Worm (Caenorhabditis elegans) whole organism, L4 larva: ENCODE data around the gene K01A12.4.

Experiments
- D1046.2 ChIP-seq: fragments of 200-800 bp; sonication (Bioruptor generic); IDR thresholded peaks from 2 replicates; pipeline ENCODE4 v1.3.6; 2022; ENCODE audit warnings: missing genetic modification characterization, missing compliant biosample characterization
- F10B5.3 ChIP-seq: sonication (generic microtip); optimal IDR thresholded peaks from 2 replicates; lab custom pipeline; 2016; ENCODE audit warnings: mild to moderate bottlenecking, missing genetic modification characterization, missing compliant biosample characterization
- F37D6.2 ChIP-seq: sonication (generic microtip); optimal IDR thresholded peaks from 2 replicates; lab custom pipeline; 2016; ENCODE audit warnings: mild to moderate bottlenecking, missing genetic modification characterization, missing compliant biosample characterization
- Y105C5A.15 ChIP-seq: fragments of 200-800 bp; sonication (Bioruptor generic); IDR thresholded peaks from 2 replicates; pipeline ENCODE4 v1.3.6; 2022; ENCODE audit warnings: missing genetic modification characterization, missing compliant biosample characterization
- Y48G9A.11 ChIP-seq: fragments of 200-800 bp; sonication (Bioruptor generic); IDR thresholded peaks from 2 replicates; pipeline ENCODE4 v1.3.6; 2022; ENCODE audit warnings: missing genetic modification reagents, missing genetic modification characterization, missing compliant biosample characterization
- Y5F2A.4 ChIP-seq: fragments of 200-800 bp; sonication (Bioruptor generic); optimal IDR thresholded peaks from 2 replicates; lab custom pipeline; 2018; ENCODE audit warnings: mild to moderate bottlenecking, missing genetic modification characterization, missing compliant biosample characterization
- ZK546.5 ChIP-seq, 2 experiments: sonication (generic microtip); optimal IDR thresholded peaks; 2 replicates each; lab custom pipeline; 2017; ENCODE audit warnings: missing biosample characterization in 2 of 2, missing genetic modification characterization in 2 of 2
- arid-1 ChIP-seq: fragments of 200-800 bp; sonication (Bioruptor generic); conservative IDR thresholded peaks from 2 replicates; pipeline ENCODE4 v1.3.6; 2022; ENCODE audit warnings: missing genetic modification reagents, missing genetic modification characterization, missing compliant biosample characterization
- attf-4 ChIP-seq: sonication (generic microtip); optimal IDR thresholded peaks from 3 replicates; lab custom pipeline; 2017; ENCODE audit warnings: missing biosample characterization, missing genetic modification characterization
- ceh-82 ChIP-seq: sonication (generic microtip); optimal IDR thresholded peaks from 2 replicates; lab custom pipeline; 2017; ENCODE audit warnings: missing biosample characterization, missing genetic modification characterization
- cey-2 ChIP-seq: sonication (generic microtip); optimal IDR thresholded peaks from 3 replicates; lab custom pipeline; 2017; ENCODE audit warnings: missing genetic modification characterization, mild to moderate bottlenecking, missing compliant biosample characterization, antibody characterized with exemption, borderline replicate concordance; ENCODE audit not compliant: insufficient read depth
- daf-16 ChIP-seq, 3 experiments: sonication (generic microtip); optimal IDR thresholded peaks; 2 replicates each; lab custom pipeline; 2016 to 2017; ENCODE audit warnings: missing genetic modification characterization in 3 of 3, missing genetic modification reagents in 3 of 3, mild to moderate bottlenecking in 2 of 3, missing compliant biosample characterization in 2 of 3, missing biosample characterization in 1 of 3, moderate library complexity in 1 of 3
- daf-8 ChIP-seq: fragments of 200-800 bp; sonication (Bioruptor generic); IDR thresholded peaks from 2 replicates; pipeline ENCODE4 v1.3.6; 2022; ENCODE audit warnings: missing genetic modification characterization, missing compliant biosample characterization
- dmd-8 ChIP-seq: fragments of 200-800 bp; sonication (Bioruptor generic); IDR thresholded peaks from 2 replicates; pipeline ENCODE4 v1.3.6; 2022; ENCODE audit warnings: missing genetic modification characterization, missing compliant biosample characterization
- dmd-9 ChIP-seq: fragments of 200-800 bp; sonication (Bioruptor generic); IDR thresholded peaks from 2 replicates; pipeline ENCODE4 v1.3.6; 2022; ENCODE audit warnings: missing genetic modification reagents, missing genetic modification characterization, missing compliant biosample characterization
- dpl-1 ChIP-seq: fragments of 150-350 bp; optimal IDR thresholded peaks from 2 replicates; lab custom pipeline; 2014; ENCODE audit warnings: missing biosample characterization, missing genetic modification reagents, missing genetic modification characterization
- duxl-1 ChIP-seq: sonication (generic microtip); optimal IDR thresholded peaks from 2 replicates; lab custom pipeline; 2016; ENCODE audit warnings: mild to moderate bottlenecking, missing genetic modification characterization, moderate library complexity, missing compliant biosample characterization; ENCODE audit not compliant: poor library complexity
- egl-27 ChIP-seq: sonication (generic microtip); optimal IDR thresholded peaks from 3 replicates; lab custom pipeline; 2017; ENCODE audit warnings: missing biosample characterization, missing genetic modification reagents, missing genetic modification characterization
- gei-8 ChIP-seq: fragments of 200-800 bp; sonication (Bioruptor generic); optimal IDR thresholded peaks from 2 replicates; lab custom pipeline; 2018; ENCODE audit warnings: mild to moderate bottlenecking, missing genetic modification characterization, missing compliant biosample characterization
- hif-1 ChIP-seq, 2 experiments: sonication (generic microtip); optimal IDR thresholded peaks; 2 replicates each; lab custom pipeline; 2016 to 2017; ENCODE audit warnings: missing compliant biosample characterization in 2 of 2, missing genetic modification characterization in 2 of 2, missing genetic modification reagents in 2 of 2, missing genotype in 2 of 2, mild to moderate bottlenecking in 1 of 2
- hlh-30 ChIP-seq: sonication (generic microtip); optimal IDR thresholded peaks from 2 replicates; lab custom pipeline; 2017; ENCODE audit warnings: antibody characterized with exemption, mild to moderate bottlenecking, missing genetic modification characterization, missing compliant biosample characterization; ENCODE audit not compliant: insufficient read depth
- lim-7 ChIP-seq: fragments of 200-800 bp; sonication (Bioruptor generic); IDR thresholded peaks from 2 replicates; pipeline ENCODE4 v1.3.6; 2022; ENCODE audit warnings: missing genetic modification characterization, missing compliant biosample characterization
- lin-13 ChIP-seq: fragments of 150-350 bp; optimal IDR thresholded peaks from 2 replicates; lab custom pipeline; 2014; ENCODE audit warnings: missing biosample characterization, missing genetic modification reagents, missing genetic modification characterization
- lin-29 ChIP-seq: fragments of 200-800 bp; sonication (Bioruptor generic); IDR thresholded peaks from 2 replicates; pipeline ENCODE4 v1.3.6; 2022; ENCODE audit warnings: missing genetic modification reagents, missing genetic modification characterization, missing compliant biosample characterization
- lin-38 ChIP-seq: fragments of 200-800 bp; sonication (Bioruptor generic); IDR thresholded peaks from 2 replicates; pipeline ENCODE4 v1.3.6; 2022; ENCODE audit warnings: missing genetic modification reagents, missing genetic modification characterization, missing compliant biosample characterization
- lin-39 ChIP-seq: fragments of 150-350 bp; optimal IDR thresholded peaks from 2 replicates; lab custom pipeline; 2014; ENCODE audit warnings: missing biosample characterization, missing genetic modification reagents, missing genetic modification characterization
- lir-3 ChIP-seq: sonication (generic microtip); optimal IDR thresholded peaks from 2 replicates; lab custom pipeline; 2016; ENCODE audit warnings: mild to moderate bottlenecking, missing genetic modification characterization, missing compliant biosample characterization
- madf-5 ChIP-seq, 2 experiments: fragments of 200-800 bp; sonication (Bioruptor generic); IDR thresholded peaks; 2 replicates each; pipeline ENCODE4 v1.3.6; 2022; ENCODE audit warnings: missing compliant biosample characterization in 2 of 2, missing genetic modification characterization in 2 of 2
- madf-9 ChIP-seq: fragments of 200-800 bp; sonication (Bioruptor generic); conservative IDR thresholded peaks from 2 replicates; pipeline ENCODE4 v1.3.6; 2022; ENCODE audit warnings: missing genetic modification reagents, missing genetic modification characterization, missing compliant biosample characterization
- mdl-1 ChIP-seq, 2 experiments: fragments of 150-350 bp in 1 of 2; sonication (generic microtip) in 1 of 2; optimal IDR thresholded peaks; 2 replicates each; lab custom pipeline; 2014 to 2017; ENCODE audit warnings: missing biosample characterization in 2 of 2, missing genetic modification characterization in 2 of 2
- nhr-111 ChIP-seq: fragments of 200-800 bp; sonication (Bioruptor generic); optimal IDR thresholded peaks from 2 replicates; lab custom pipeline; 2018; ENCODE audit warnings: mild to moderate bottlenecking, missing genetic modification characterization, missing compliant biosample characterization
- nhr-237 ChIP-seq: sonication (generic microtip); optimal IDR thresholded peaks from 2 replicates; lab custom pipeline; 2017; ENCODE audit warnings: missing biosample characterization, missing genetic modification characterization
- nhr-25 ChIP-seq: sonication (generic microtip); optimal IDR thresholded peaks from 2 replicates; lab custom pipeline; 2017; ENCODE audit warnings: missing genetic modification characterization, mild to moderate bottlenecking, missing compliant biosample characterization, antibody characterized with exemption, moderate library complexity, borderline replicate concordance; ENCODE audit not compliant: insufficient read depth
- nhr-28 ChIP-seq: fragments of 150-350 bp; optimal IDR thresholded peaks from 2 replicates; lab custom pipeline; 2014; ENCODE audit warnings: missing biosample characterization, missing genetic modification characterization
- nhr-41 ChIP-seq: fragments of 200-800 bp; sonication (Bioruptor generic); IDR thresholded peaks from 2 replicates; pipeline ENCODE4 v1.3.6; 2022; ENCODE audit warnings: missing genetic modification reagents, missing genetic modification characterization, missing compliant biosample characterization
- nhr-48 ChIP-seq: sonication (generic microtip); optimal IDR thresholded peaks from 2 replicates; lab custom pipeline; 2016; ENCODE audit warnings: mild to moderate bottlenecking, missing genetic modification characterization, missing compliant biosample characterization
- nhr-6 ChIP-seq: fragments of 150-350 bp; optimal IDR thresholded peaks from 2 replicates; lab custom pipeline; 2014; ENCODE audit warnings: missing biosample characterization, missing genetic modification characterization
- nhr-76 ChIP-seq: fragments of 150-350 bp; optimal IDR thresholded peaks from 2 replicates; lab custom pipeline; 2014; ENCODE audit warnings: missing biosample characterization, missing genetic modification characterization
- nhr-77 ChIP-seq: fragments of 150-350 bp; optimal IDR thresholded peaks from 2 replicates; lab custom pipeline; 2014; ENCODE audit warnings: missing biosample characterization, missing genetic modification characterization
- pha-4 ChIP-seq, 2 experiments: fragments of 150-350 bp in 1 of 2; fragments of 200-800 bp in 1 of 2; sonication (Bioruptor generic) in 1 of 2; IDR thresholded peaks in 1 of 2; optimal IDR thresholded peaks in 1 of 2; 2 replicates each; pipeline versions ENCODE4 v1.3.6 to Lab custom; 2014 to 2022; ENCODE audit warnings: missing genetic modification characterization in 2 of 2, missing genetic modification reagents in 2 of 2, missing biosample characterization in 1 of 2, missing compliant biosample characterization in 1 of 2
- php-3 ChIP-seq: fragments of 200-800 bp; sonication (Bioruptor generic); IDR thresholded peaks from 2 replicates; pipeline ENCODE4 v1.3.6; 2022; ENCODE audit warnings: missing genetic modification reagents, missing genetic modification characterization, missing compliant biosample characterization
- rbr-2 ChIP-seq: sonication (generic microtip); optimal IDR thresholded peaks from 2 replicates; lab custom pipeline; 2016; ENCODE audit warnings: missing genotype, missing genetic modification characterization, missing compliant biosample characterization
- skn-1 ChIP-seq: fragments of 150-350 bp; optimal IDR thresholded peaks from 2 replicates; lab custom pipeline; 2014; ENCODE audit warnings: missing biosample characterization, missing genetic modification characterization
- snpc-1.2 ChIP-seq: fragments of 200-800 bp; sonication (Bioruptor generic); IDR thresholded peaks from 2 replicates; pipeline ENCODE4 v1.3.6; 2022; ENCODE audit warnings: missing genetic modification reagents, missing genetic modification characterization, missing compliant biosample characterization
- snpc-4 ChIP-seq: fragments of 150-350 bp; optimal IDR thresholded peaks from 2 replicates; lab custom pipeline; 2014; ENCODE audit warnings: missing biosample characterization, missing genetic modification characterization
- spr-1 ChIP-seq: sonication (generic microtip); optimal IDR thresholded peaks from 2 replicates; lab custom pipeline; 2016; ENCODE audit warnings: mild to moderate bottlenecking, missing genetic modification characterization, missing compliant biosample characterization
- tag-97 ChIP-seq: fragments of 200-800 bp; sonication (Bioruptor generic); IDR thresholded peaks from 2 replicates; pipeline ENCODE4 v1.3.6; 2022; ENCODE audit warnings: missing genetic modification characterization, missing compliant biosample characterization
- tra-1 ChIP-seq: fragments of 200-800 bp; sonication (Bioruptor generic); IDR thresholded peaks from 2 replicates; pipeline ENCODE4 v1.3.6; 2022; ENCODE audit warnings: missing genetic modification reagents, missing genetic modification characterization, missing compliant biosample characterization
- zfp-2 ChIP-seq: sonication (generic microtip); optimal IDR thresholded peaks from 2 replicates; lab custom pipeline; 2016; ENCODE audit warnings: mild to moderate bottlenecking, missing genetic modification characterization, missing compliant biosample characterization

K01A12.4 gene

DNA sequence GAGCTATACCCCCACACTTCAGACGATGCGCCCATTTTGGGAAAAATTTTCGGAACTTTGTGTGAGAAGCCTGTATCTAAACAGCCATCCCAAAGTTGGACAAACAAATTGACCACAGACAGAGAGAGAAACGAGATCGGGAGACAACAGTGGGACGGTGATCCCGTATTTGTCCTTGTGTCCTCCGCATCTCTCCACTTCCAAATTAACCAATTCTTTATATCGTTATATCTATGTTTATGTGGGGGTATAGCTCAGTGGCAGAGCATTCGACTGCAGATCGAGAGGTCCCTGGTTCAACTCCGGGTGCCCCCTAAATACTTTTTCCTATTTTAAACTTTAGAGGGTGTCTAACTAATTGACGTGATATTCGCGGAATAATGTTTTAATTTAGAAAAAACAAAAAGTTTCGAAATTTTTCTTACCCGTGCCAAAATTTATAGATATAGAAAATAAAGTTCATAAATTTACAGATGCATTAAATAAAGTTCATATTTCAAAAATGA, 28.0 kb downstream of the K01A12.4 start (continued):
- TF ChIP-seq Y48G9A.11, result peak; percentile 55; the same call in 1 of the 2 replicates
- no peak for TF ChIP-seq Y5F2A.4 (GFP tag; lab: Kevin White, UChicago)
- peak; percentile 62 for TF ChIP-seq lim-7
- TF ChIP-seq snpc-4 (tag; lab: Kevin White, UChicago), result no peak
- TF ChIP-seq F37D6.2, result no peak
- TF ChIP-seq nhr-237 (tag; lab: Kevin White, UChicago), result no peak
- no peak for TF ChIP-seq nhr-25
- no peak for TF ChIP-seq nhr-76 (tag; lab: Kevin White, UChicago)
- TF ChIP-seq hif-1 (tag; optimal IDR thresholded peaks at IDR 0.05; lab: Kevin White, UChicago), result no peak
- no peak for TF ChIP-seq mdl-1 (tag; optimal IDR thresholded peaks at IDR 0.05; lab: Kevin White, UChicago)
- peak in 1 of 2 experiments; percentile 84 for TF ChIP-seq daf-16 (GFP tag; optimal IDR thresholded peaks at IDR 0.05; lab: Kevin White, UChicago)
- peak; percentile 13 for TF ChIP-seq daf-16 (tag; optimal IDR thresholded peaks at IDR 0.05; lab: Kevin White, UChicago)
- no peak for TF ChIP-seq cey-2 (tag; lab: Kevin White, UChicago)
- peak; percentile 85 for TF ChIP-seq snpc-1.2 (GFP tag; lab: Robert Waterston, UW)
- no peak; the same call in 1 of the 2 replicates for TF ChIP-seq lin-38 (GFP tag; lab: Robert Waterston, UW)
- TF ChIP-seq tag-97 (GFP tag; lab: Robert Waterston, UW), result no peak
- TF ChIP-seq nhr-28, result no peak
- TF ChIP-seq arid-1, result peak; percentile 67
- TF ChIP-seq nhr-6 (tag; lab: Kevin White, UChicago), result no peak
- TF ChIP-seq dmd-8 (GFP tag; lab: Robert Waterston, UW), result no peak; the same call in 1 of the 2 replicates
- no peak for TF ChIP-seq duxl-1 (tag; lab: Kevin White, UChicago)
- TF ChIP-seq skn-1 (tag; lab: Kevin White, UChicago), result no peak
- TF ChIP-seq nhr-41 (GFP tag; lab: Robert Waterston, UW), result 0 out of 2 replicates have a peak, but pooled peaks have one; percentile 11
- TF ChIP-seq nhr-77 (tag; lab: Kevin White, UChicago), result no peak
- peak; percentile 71; the same call in 1 of the 2 replicates for TF ChIP-seq Y105C5A.15 (GFP tag; lab: Robert Waterston, UW)
- peak; percentile 64 for TF ChIP-seq pha-4 (GFP tag; IDR thresholded peaks at IDR 0.05; lab: Robert Waterston, UW)
- no peak for TF ChIP-seq pha-4 (tag; optimal IDR thresholded peaks at IDR 0.05; lab: Kevin White, UChicago)
- peak; percentile 48; the same call in 1 of the 2 replicates for TF ChIP-seq php-3 (GFP tag; lab: Robert Waterston, UW)
- TF ChIP-seq nhr-48 (tag; lab: Kevin White, UChicago), result peak; percentile 43
- TF ChIP-seq D1046.2 (GFP tag; lab: Robert Waterston, UW), result no peak
- no peak for TF ChIP-seq attf-4 (tag; lab: Kevin White, UChicago)
- TF ChIP-seq nhr-111, result no peak
- TF ChIP-seq lir-3, result peak; percentile 80
- TF ChIP-seq rbr-2, result no peak
- no peak for TF ChIP-seq egl-27 (tag; lab: Kevin White, UChicago)
- TF ChIP-seq gei-8 (GFP tag; lab: Kevin White, UChicago), result no peak
- TF ChIP-seq ZK546.5 (tag; optimal IDR thresholded peaks at IDR 0.05; lab: Kevin White, UChicago), result no peak
- no peak for TF ChIP-seq lin-39 (tag; lab: Kevin White, UChicago)
- TF ChIP-seq tra-1 (GFP tag; lab: Robert Waterston, UW), result no peak
- TF ChIP-seq ceh-82 (tag; lab: Kevin White, UChicago), result no peak
- peak; percentile 53 for TF ChIP-seq spr-1
- no peak; the same call in 1 of the 2 replicates for TF ChIP-seq madf-9 (GFP tag; lab: Robert Waterston, UW)
- TF ChIP-seq dpl-1 (GFP tag; lab: Kevin White, UChicago), result no peak
- peak; percentile 10 to 75; a peak in 2 of 4 replicates for TF ChIP-seq madf-5 (GFP tag; IDR thresholded peaks at IDR 0.05; lab: Robert Waterston, UW)
- no peak for TF ChIP-seq lin-13 (GFP tag; lab: Kevin White, UChicago)
- no peak for TF ChIP-seq daf-8
- no peak for TF ChIP-seq dmd-9 (GFP tag; lab: Robert Waterston, UW)
- TF ChIP-seq lin-29 (GFP tag; lab: Robert Waterston, UW), result no peak; the same call in 1 of the 2 replicates
- peak; percentile 39 for TF ChIP-seq F10B5.3 (tag; lab: Kevin White, UChicago)
- TF ChIP-seq zfp-2 (tag; lab: Kevin White, UChicago), result no peak
- TF ChIP-seq hlh-30, result peak; percentile 24
